Fruit fly (Drosophila melanogaster) whole organism, adult: ENCODE measurements around the gene sNPF.

Source experiments
- CG11617 ChIP-seq: fragments of 200-800 bp; sonication (Bioruptor generic); optimal IDR thresholded peaks from 2 replicates; lab custom pipeline; 2017; ENCODE audit warnings: mild to moderate bottlenecking, missing biosample characterization, missing genetic modification reagents, missing genetic modification characterization
- CG12768 ChIP-seq: fragments of 200-800 bp; sonication (Bioruptor generic); optimal IDR thresholded peaks from 2 replicates; lab custom pipeline; 2017; ENCODE audit warnings: missing biosample characterization, missing genetic modification characterization, mild to moderate bottlenecking, moderate library complexity, missing genetic modification reagents
- CG14711 ChIP-seq: fragments of 200-800 bp; sonication (Bioruptor generic); optimal IDR thresholded peaks from 2 replicates; lab custom pipeline; 2018; ENCODE audit warnings: missing biosample characterization, mild to moderate bottlenecking, missing genetic modification characterization, moderate library complexity
- CG1620 ChIP-seq: fragments of 200-800 bp; sonication (Bioruptor generic); optimal IDR thresholded peaks from 2 replicates; lab custom pipeline; 2016; ENCODE audit warnings: missing biosample characterization, missing genetic modification characterization
- CG33017 ChIP-seq: fragments of 200-800 bp; sonication (Bioruptor generic); optimal IDR thresholded peaks from 2 replicates; lab custom pipeline; 2018; ENCODE audit warnings: missing biosample characterization, mild to moderate bottlenecking, missing genetic modification characterization, moderate library complexity
- CG5204 ChIP-seq: fragments of 200-800 bp; sonication (Bioruptor generic); optimal IDR thresholded peaks from 2 replicates; lab custom pipeline; 2016; ENCODE audit warnings: missing biosample characterization, missing genetic modification characterization
- CG7045 ChIP-seq: fragments of 200-800 bp; sonication (Bioruptor generic); optimal IDR thresholded peaks from 2 replicates; lab custom pipeline; 2017; ENCODE audit warnings: missing biosample characterization, mild to moderate bottlenecking, missing genetic modification characterization
- CG7101 ChIP-seq: fragments of 200-800 bp; sonication (Bioruptor generic); optimal IDR thresholded peaks from 2 replicates; lab custom pipeline; 2018; ENCODE audit warnings: missing biosample characterization, mild to moderate bottlenecking, missing genetic modification characterization, moderate library complexity
- Clk ChIP-seq: fragments of 200-800 bp; sonication (Bioruptor generic); optimal IDR thresholded peaks from 2 replicates; lab custom pipeline; 2017; ENCODE audit warnings: missing biosample characterization, missing genetic modification characterization
- Crg-1 ChIP-seq: fragments of 200-800 bp; sonication (Bioruptor generic); optimal IDR thresholded peaks from 2 replicates; lab custom pipeline; 2016; ENCODE audit warnings: missing biosample characterization, missing genetic modification characterization
- Hr96 ChIP-seq: fragments of 200-800 bp; sonication (Bioruptor generic); optimal IDR thresholded peaks from 2 replicates; lab custom pipeline; 2016; ENCODE audit warnings: missing biosample characterization, missing genetic modification characterization
- Mnt ChIP-seq: fragments of 200-800 bp; sonication (Bioruptor generic); optimal IDR thresholded peaks from 2 replicates; lab custom pipeline; 2016; ENCODE audit warnings: missing biosample characterization, mild to moderate bottlenecking, missing genetic modification characterization
- bab1 ChIP-seq: fragments of 200-800 bp; sonication (Bioruptor generic); optimal IDR thresholded peaks from 3 replicates; lab custom pipeline; 2019; ENCODE audit warnings: missing biosample characterization, mild to moderate bottlenecking, missing genetic modification characterization, moderate library complexity
- cic ChIP-seq: fragments of 200-800 bp; sonication (Bioruptor generic); optimal IDR thresholded peaks from 2 replicates; lab custom pipeline; 2017; ENCODE audit warnings: missing biosample characterization, mild to moderate bottlenecking, missing genetic modification characterization, moderate library complexity
- cnc ChIP-seq, 2 experiments: fragments of >200 bp; optimal IDR thresholded peaks; 2 replicates each; lab custom pipeline; 2017
- kay ChIP-seq: fragments of 200-800 bp; sonication (Bioruptor generic); peaks from one replicate; lab custom pipeline; 2016; ENCODE audit warnings: missing biosample characterization, missing genetic modification characterization, borderline replicate concordance
- ovo ChIP-seq: fragments of 200-800 bp; sonication (Bioruptor generic); optimal IDR thresholded peaks from 2 replicates; lab custom pipeline; 2016; ENCODE audit warnings: missing biosample characterization, missing genetic modification characterization
- pad ChIP-seq: fragments of 200-800 bp; sonication (Bioruptor generic); optimal IDR thresholded peaks from 3 replicates; lab custom pipeline; 2017; ENCODE audit warnings: missing biosample characterization, missing genetic modification characterization, mild to moderate bottlenecking, moderate library complexity, missing genetic modification reagents
- tj ChIP-seq: fragments of 200-800 bp; sonication (Bioruptor generic); optimal IDR thresholded peaks from 3 replicates; lab custom pipeline; 2017; ENCODE audit warnings: missing biosample characterization, mild to moderate bottlenecking, missing genetic modification characterization, moderate library complexity
- toe ChIP-seq: fragments of 200-800 bp; sonication (Bioruptor generic); optimal IDR thresholded peaks from 2 replicates; lab custom pipeline; 2016; ENCODE audit warnings: missing biosample characterization, missing genetic modification characterization

sNPF gene

DNA sequence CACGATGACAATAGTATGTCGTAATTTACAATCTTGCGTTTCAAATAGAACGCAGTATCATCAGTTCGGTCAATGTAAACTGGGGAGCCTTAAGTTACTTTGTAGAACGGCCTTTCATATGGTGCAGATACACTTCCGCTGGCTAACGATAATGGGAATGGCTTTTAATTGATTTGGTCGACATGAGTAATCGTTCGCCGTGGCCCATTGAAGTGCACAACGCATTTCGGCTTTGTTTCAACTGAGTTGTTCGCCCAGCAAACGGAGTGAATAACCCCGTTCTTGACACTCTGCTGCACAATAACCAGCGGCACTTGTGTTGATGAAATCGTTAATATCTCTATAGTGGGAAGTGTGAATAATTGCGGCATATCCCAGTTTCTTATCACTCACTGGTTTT, 40.2 kb downstream of the sNPF start:
- TF ChIP-seq CG7101 (tag; lab: Kevin White, UChicago) (no peak), cnc (optimal IDR thresholded peaks at IDR 0.05; lab: Kevin White, UChicago) (no peak), Mnt (GFP tag; lab: Kevin White, UChicago) (no peak), CG14711 (tag; lab: Kevin White, UChicago) (no peak)

dm6 chr2L:20069158-20070016, 41.7 kb downstream of the sNPF start:
- no peak for TF ChIP-seq bab1 (GFP tag; lab: Kevin White, UChicago)
- TF ChIP-seq kay (GFP tag; lab: Kevin White, UChicago): peak; percentile 43

DNA sequence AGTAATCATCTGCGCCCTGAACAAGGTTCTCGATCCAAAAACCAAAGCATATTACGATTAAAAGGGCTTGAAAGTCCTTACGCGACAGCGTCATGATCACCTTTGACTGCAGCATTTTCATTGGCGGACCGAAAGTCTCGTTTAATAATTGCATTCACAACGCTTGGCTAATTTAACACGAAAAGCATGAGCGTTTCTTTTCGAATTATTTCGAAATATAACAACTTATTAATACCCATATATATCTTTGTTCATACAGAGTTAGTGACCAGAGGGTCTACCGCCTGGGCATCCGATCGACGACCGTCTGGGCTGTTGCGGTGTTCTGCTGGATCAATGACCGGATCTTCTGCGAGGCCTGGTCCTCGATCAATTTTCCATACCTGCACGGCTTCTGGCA, 44.4 kb downstream of the sNPF start, which contains the start of gene CG10730:
TSS of gene CG10730 (minus strand) at position 101 of the 400 bp plus-strand sequence.
- TF ChIP-seq CG5204 (GFP tag; lab: Kevin White, UChicago) (no peak), ovo (no peak), Hr96 (no peak), Mnt (GFP tag; lab: Kevin White, UChicago) (no peak), CG7045 (no peak), toe (GFP tag; lab: Kevin White, UChicago) (no peak), cic (GFP tag; lab: Kevin White, UChicago) (no peak), CG12768 (GFP tag; lab: Kevin White, UChicago) (no peak), Clk (no peak), bab1 (GFP tag; lab: Kevin White, UChicago) (no peak), CG33017 (tag; lab: Kevin White, UChicago) (no peak), CG7101 (tag; lab: Kevin White, UChicago) (no peak), CG1620 (GFP tag; lab: Kevin White, UChicago) (no peak), kay (GFP tag; lab: Kevin White, UChicago) (no peak), CG11617 (GFP tag; lab: Kevin White, UChicago) (no peak), Crg-1 (GFP tag; lab: Kevin White, UChicago) (no peak), pad (GFP tag; lab: Kevin White, UChicago) (no peak), cnc (optimal IDR thresholded peaks at IDR 0.05; lab: Kevin White, UChicago) (no peak), CG14711 (tag; lab: Kevin White, UChicago) (no peak), tj (no peak)

- TF ChIP-seq kay (GFP tag; lab: Kevin White, UChicago): no peak
- no peak for TF ChIP-seq toe (GFP tag; lab: Kevin White, UChicago)
- TF ChIP-seq CG7101 (tag; lab: Kevin White, UChicago): no peak
- TF ChIP-seq CG12768 (GFP tag; lab: Kevin White, UChicago): no peak
- no peak for TF ChIP-seq Clk
- no peak for TF ChIP-seq CG5204 (GFP tag; lab: Kevin White, UChicago)
Observed at dm6 chr2L:20074388-20074787, 46.7 kb downstream of the sNPF start.

- no peak for TF ChIP-seq CG5204 (GFP tag; lab: Kevin White, UChicago)
- peak; percentile 13 for TF ChIP-seq CG14711 (tag; lab: Kevin White, UChicago)
- no peak for TF ChIP-seq ovo
- TF ChIP-seq CG11617 (GFP tag; lab: Kevin White, UChicago): peak; percentile 48
- peak; percentile 55 for TF ChIP-seq CG1620 (GFP tag; lab: Kevin White, UChicago)
- TF ChIP-seq cic (GFP tag; lab: Kevin White, UChicago): no peak
- peak; percentile 82 for TF ChIP-seq bab1 (GFP tag; lab: Kevin White, UChicago)
- TF ChIP-seq cnc (optimal IDR thresholded peaks at IDR 0.05; lab: Kevin White, UChicago): no peak
- peak; percentile 71 for TF ChIP-seq CG7045
- peak; percentile 69 for TF ChIP-seq CG7101 (tag; lab: Kevin White, UChicago)
- peak; percentile 52 for TF ChIP-seq CG33017 (tag; lab: Kevin White, UChicago)
- TF ChIP-seq pad (GFP tag; lab: Kevin White, UChicago): no peak
- peak; percentile 77 for TF ChIP-seq toe (GFP tag; lab: Kevin White, UChicago)
- peak; percentile 53 for TF ChIP-seq Hr96
- peak; percentile 66 for TF ChIP-seq tj
- no peak for TF ChIP-seq CG12768 (GFP tag; lab: Kevin White, UChicago)
- no peak for TF ChIP-seq kay (GFP tag; lab: Kevin White, UChicago)
- no peak for TF ChIP-seq Clk
- peak; percentile 33 for TF ChIP-seq Crg-1 (GFP tag; lab: Kevin White, UChicago)
- TF ChIP-seq Mnt (GFP tag; lab: Kevin White, UChicago): peak; percentile 62
Observed at dm6 chr2L:20075234-20075803, 47.6 kb downstream of the sNPF start, which contains the start of the genes pr and neb. Gene pr (minus strand): TSS chr2L:20075458. Gene neb (plus strand): TSS chr2L:20075757.
